Worm (Caenorhabditis elegans) whole organism, mixed stage, embryonic: ENCODE data around the gene srd-32.

Source experiments
- bed-3 ChIP-seq: fragments of 200-800 bp; sonication (Bioruptor generic); optimal IDR thresholded peaks from 3 replicates; lab custom pipeline; 2018; ENCODE audit warnings: mild to moderate bottlenecking, missing genetic modification characterization, moderate library complexity, missing compliant biosample characterization
- blmp-1 ChIP-seq: fragments of 150-350 bp; optimal IDR thresholded peaks from 2 replicates; lab custom pipeline; 2014; ENCODE audit warnings: missing biosample characterization, missing genetic modification characterization
- ceh-39 ChIP-seq: fragments of 150-350 bp; optimal IDR thresholded peaks from 2 replicates; lab custom pipeline; 2014; ENCODE audit warnings: missing biosample characterization, missing genetic modification characterization
- ceh-43 ChIP-seq: fragments of 200-800 bp; sonication (Bioruptor generic); optimal IDR thresholded peaks from 2 replicates; lab custom pipeline; 2018; ENCODE audit warnings: mild to moderate bottlenecking, missing genetic modification characterization, moderate library complexity, missing compliant biosample characterization
- ceh-83 ChIP-seq: fragments of 200-800 bp; sonication (Bioruptor generic); optimal IDR thresholded peaks from 2 replicates; lab custom pipeline; 2018; ENCODE audit warnings: mild to moderate bottlenecking, missing genetic modification characterization, missing compliant biosample characterization
- ces-1 ChIP-seq: fragments of 150-350 bp; optimal IDR thresholded peaks from 2 replicates; lab custom pipeline; 2014; ENCODE audit warnings: missing biosample characterization, missing genetic modification reagents, missing genetic modification characterization
- cnd-1 ChIP-seq: fragments of 200-800 bp; sonication (Bioruptor generic); optimal IDR thresholded peaks from 2 replicates; lab custom pipeline; 2018; ENCODE audit warnings: mild to moderate bottlenecking, missing genetic modification characterization, missing compliant biosample characterization
- drap-1 ChIP-seq: fragments of 200-800 bp; sonication (Bioruptor generic); optimal IDR thresholded peaks from 3 replicates; lab custom pipeline; 2018; ENCODE audit warnings: mild to moderate bottlenecking, missing genetic modification characterization, missing compliant biosample characterization
- elt-1 ChIP-seq: sonication (generic microtip); optimal IDR thresholded peaks from 2 replicates; lab custom pipeline; 2017; ENCODE audit warnings: missing genetic modification characterization, mild to moderate bottlenecking, missing compliant biosample characterization, antibody characterized with exemption, moderate library complexity, borderline replicate concordance; ENCODE audit not compliant: insufficient read depth
- elt-3 ChIP-seq: fragments of 150-350 bp; optimal IDR thresholded peaks from 2 replicates; lab custom pipeline; 2014; ENCODE audit warnings: missing biosample characterization, missing genetic modification characterization
- flh-1 ChIP-seq: fragments of 200-800 bp; sonication (Bioruptor generic); optimal IDR thresholded peaks from 2 replicates; lab custom pipeline; 2018; ENCODE audit warnings: mild to moderate bottlenecking, missing genetic modification characterization, moderate library complexity, missing compliant biosample characterization
- ham-2 ChIP-seq: fragments of 200-800 bp; sonication (Bioruptor generic); optimal IDR thresholded peaks from 2 replicates; lab custom pipeline; 2018; ENCODE audit warnings: mild to moderate bottlenecking, missing genetic modification characterization, missing compliant biosample characterization
- hlh-1 ChIP-seq: fragments of 150-350 bp; optimal IDR thresholded peaks from 2 replicates; lab custom pipeline; 2014; ENCODE audit warnings: missing biosample characterization, missing genetic modification reagents, missing genetic modification characterization
- lin-13 ChIP-seq: fragments of 150-350 bp; optimal IDR thresholded peaks from 2 replicates; lab custom pipeline; 2014; ENCODE audit warnings: missing biosample characterization, missing genetic modification characterization
- lin-32 ChIP-seq: fragments of 200-800 bp; sonication (Bioruptor generic); optimal IDR thresholded peaks from 2 replicates; lab custom pipeline; 2018; ENCODE audit warnings: mild to moderate bottlenecking, missing genetic modification characterization, missing compliant biosample characterization
- lsy-2 ChIP-seq: fragments of 150-350 bp; optimal IDR thresholded peaks from 2 replicates; lab custom pipeline; 2014; ENCODE audit warnings: missing biosample characterization, missing genetic modification characterization
- mep-1 ChIP-seq: fragments of 150-350 bp; optimal IDR thresholded peaks from 2 replicates; lab custom pipeline; 2017; ENCODE audit warnings: missing biosample characterization, missing genetic modification reagents, missing genetic modification characterization, inconsistent platforms
- mls-2 ChIP-seq: sonication (generic microtip); optimal IDR thresholded peaks from 2 replicates; lab custom pipeline; 2016; ENCODE audit warnings: mild to moderate bottlenecking, missing genetic modification characterization, moderate library complexity, missing compliant biosample characterization
- nhr-12 ChIP-seq: fragments of 150-350 bp; optimal IDR thresholded peaks from 2 replicates; lab custom pipeline; 2014; ENCODE audit warnings: missing biosample characterization, missing genetic modification characterization
- nhr-2 ChIP-seq: fragments of 150-350 bp; optimal IDR thresholded peaks from 2 replicates; lab custom pipeline; 2014; ENCODE audit warnings: missing biosample characterization, missing genetic modification characterization
- nhr-76 ChIP-seq: sonication (generic microtip); optimal IDR thresholded peaks from 2 replicates; lab custom pipeline; 2017; ENCODE audit warnings: missing biosample characterization, missing genetic modification characterization
- pha-4 ChIP-seq: fragments of 150-350 bp; optimal IDR thresholded peaks from 2 replicates; lab custom pipeline; 2018; ENCODE audit warnings: missing biosample characterization, missing genetic modification reagents, missing genetic modification characterization
- sem-2 ChIP-seq: fragments of 200-800 bp; sonication (Bioruptor generic); optimal IDR thresholded peaks from 2 replicates; lab custom pipeline; 2018; ENCODE audit warnings: mild to moderate bottlenecking, missing genetic modification characterization, missing compliant biosample characterization
- snpc-4 ChIP-seq: fragments of 150-350 bp; optimal IDR thresholded peaks from 2 replicates; lab custom pipeline; 2014; ENCODE audit warnings: missing biosample characterization, missing genetic modification characterization
- sptf-1 ChIP-seq: sonication (generic microtip); optimal IDR thresholded peaks from 2 replicates; lab custom pipeline; 2017; ENCODE audit warnings: mild to moderate bottlenecking, missing genetic modification characterization, moderate library complexity, missing compliant biosample characterization
- tbx-8 ChIP-seq: fragments of 200-800 bp; sonication (Bioruptor generic); optimal IDR thresholded peaks from 2 replicates; lab custom pipeline; 2018; ENCODE audit warnings: mild to moderate bottlenecking, missing genetic modification characterization, moderate library complexity, missing compliant biosample characterization
- unc-120 ChIP-seq: sonication (generic microtip); optimal IDR thresholded peaks from 2 replicates; lab custom pipeline; 2017; ENCODE audit warnings: missing genetic modification characterization, missing compliant biosample characterization; ENCODE audit not compliant: poor library complexity, severe bottlenecking
- unc-39 ChIP-seq: fragments of 150-350 bp; optimal IDR thresholded peaks from 2 replicates; lab custom pipeline; 2014; ENCODE audit warnings: missing biosample characterization, missing genetic modification characterization
- unc-62 ChIP-seq: fragments of 150-350 bp; optimal IDR thresholded peaks from 2 replicates; lab custom pipeline; 2014; ENCODE audit warnings: missing biosample characterization, missing genetic modification reagents, missing genetic modification characterization
- zip-8 ChIP-seq: fragments of 150-350 bp; optimal IDR thresholded peaks from 2 replicates; lab custom pipeline; 2014; ENCODE audit warnings: missing biosample characterization, missing genetic modification characterization
- ztf-11 ChIP-seq: fragments of 150-350 bp; optimal IDR thresholded peaks from 2 replicates; lab custom pipeline; 2014; ENCODE audit warnings: missing biosample characterization, missing genetic modification characterization

Gene srd-32

DNA sequence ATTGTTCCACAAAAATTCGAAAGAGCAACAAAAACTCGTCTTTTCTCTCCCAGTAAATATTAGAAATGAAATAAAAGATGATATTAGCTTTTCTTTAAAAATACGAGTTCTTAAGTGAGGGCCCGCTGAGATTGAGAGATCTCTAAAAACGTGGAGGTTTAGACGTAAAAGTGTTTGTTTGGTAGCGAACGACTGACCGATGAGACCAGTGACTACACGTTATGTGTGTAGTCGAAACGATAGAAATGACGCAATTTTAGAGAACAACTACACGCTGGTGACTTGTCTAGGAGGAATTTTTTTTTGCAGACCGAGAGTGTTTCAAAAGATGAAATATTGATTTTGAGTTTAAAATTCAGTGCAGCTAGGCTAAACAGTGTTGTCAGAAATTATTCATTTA is 2.7 kb upstream of the srd-32 start, which contains the start of gene C37H5.13:
TSS of gene C37H5.13 (minus strand) at position 229 of the 400 bp plus-strand sequence.
- TF ChIP-seq hlh-1 (tag; lab: Kevin White, UChicago): no peak
- peak; percentile 43 for TF ChIP-seq zip-8 (tag; lab: Kevin White, UChicago)

DNA sequence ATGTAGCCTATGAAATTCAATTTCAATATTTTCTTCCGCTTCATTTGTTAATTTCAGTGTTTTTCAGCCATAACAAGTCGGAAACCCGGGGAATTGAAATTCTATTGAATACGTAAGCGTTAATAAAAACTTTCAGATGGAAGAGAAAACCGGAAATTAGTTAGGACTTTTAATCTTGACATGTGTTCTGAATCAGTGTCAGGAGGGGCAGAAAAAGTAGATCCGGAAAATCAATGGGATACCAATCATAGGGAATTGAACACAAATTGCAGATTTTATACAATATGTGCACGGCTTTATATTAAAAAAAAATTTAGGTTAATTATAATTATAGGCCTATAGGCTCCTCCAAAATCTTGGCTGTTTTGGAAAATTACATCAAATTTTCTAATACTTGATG is 1.1 kb upstream of the srd-32 start:
- no peak for TF ChIP-seq elt-1 (tag; lab: Kevin White, UChicago)
- TF ChIP-seq drap-1 (GFP tag; lab: Kevin White, UChicago): no peak
- TF ChIP-seq ceh-83 (GFP tag; lab: Kevin White, UChicago): no peak
- TF ChIP-seq lsy-2 (tag; lab: Kevin White, UChicago): no peak
- TF ChIP-seq blmp-1: no peak
- TF ChIP-seq ceh-43: no peak
- no peak for TF ChIP-seq ztf-11 (tag; lab: Kevin White, UChicago)
- TF ChIP-seq nhr-2 (tag; lab: Kevin White, UChicago): no peak
- no peak for TF ChIP-seq sem-2 (GFP tag; lab: Kevin White, UChicago)
- no peak for TF ChIP-seq elt-3 (tag; lab: Kevin White, UChicago)
- no peak for TF ChIP-seq nhr-76 (tag; lab: Kevin White, UChicago)
- no peak for TF ChIP-seq unc-62 (GFP tag; lab: Kevin White, UChicago)
- TF ChIP-seq mep-1 (tag; lab: Kevin White, UChicago): no peak
- no peak for TF ChIP-seq tbx-8 (GFP tag; lab: Kevin White, UChicago)
- TF ChIP-seq, all 35 proteins: peak for 0

DNA sequence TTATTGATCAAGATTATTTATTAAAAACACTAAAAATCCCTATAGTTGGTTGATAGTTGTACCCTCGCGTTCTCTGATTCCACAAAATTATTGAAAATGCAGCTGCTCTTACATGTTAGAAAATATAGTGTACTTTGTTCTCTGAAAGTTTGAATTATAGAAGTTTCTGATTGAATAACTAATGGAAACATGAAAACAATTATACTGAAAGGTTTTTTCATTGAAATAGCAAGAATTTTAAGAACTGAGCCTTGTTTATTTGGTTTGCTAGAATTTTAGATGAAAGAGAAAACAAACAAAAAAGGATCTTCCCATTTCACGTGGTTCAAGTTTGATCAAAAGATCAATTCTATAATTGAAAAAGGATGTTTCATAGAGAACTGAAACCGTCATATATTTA is 2.1 kb downstream of the srd-32 start:
- TF ChIP-seq sem-2 (GFP tag; lab: Kevin White, UChicago): no peak
- no peak for TF ChIP-seq unc-39 (tag; lab: Kevin White, UChicago)

DNA sequence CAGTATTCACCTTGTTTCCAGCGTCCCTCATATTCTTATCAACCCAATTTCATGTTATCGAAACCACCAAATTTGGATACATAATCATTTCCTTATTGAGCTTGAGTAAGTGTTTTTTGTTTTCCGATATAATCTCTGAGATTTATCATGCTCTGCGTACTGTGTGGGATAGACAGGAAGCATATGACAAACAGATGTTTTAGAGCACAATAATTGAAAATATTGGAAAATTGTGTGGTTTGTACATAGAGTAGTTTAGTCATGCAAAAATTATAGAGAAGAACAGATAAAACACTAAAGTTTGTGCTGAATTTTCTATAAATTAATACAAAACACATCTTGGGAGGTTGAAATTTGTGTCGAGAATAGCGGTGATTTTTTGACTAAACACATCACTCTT is 3.2 kb downstream of the srd-32 start:
- TF ChIP-seq mls-2 (tag; lab: Kevin White, UChicago) (no peak), ceh-43 (no peak), ztf-11 (tag; lab: Kevin White, UChicago) (no peak), lin-32 (no peak), elt-1 (tag; lab: Kevin White, UChicago) (no peak), ceh-39 (tag; lab: Kevin White, UChicago) (no peak), tbx-8 (GFP tag; lab: Kevin White, UChicago) (no peak), hlh-1 (tag; lab: Kevin White, UChicago) (no peak), flh-1 (GFP tag; lab: Kevin White, UChicago) (no peak), cnd-1 (tag; lab: Kevin White, UChicago) (no peak), lsy-2 (tag; lab: Kevin White, UChicago) (no peak), bed-3 (no peak), unc-62 (GFP tag; lab: Kevin White, UChicago) (no peak), pha-4 (tag; lab: Kevin White, UChicago) (no peak), unc-120 (tag; lab: Kevin White, UChicago) (no peak), ham-2 (no peak)

DNA sequence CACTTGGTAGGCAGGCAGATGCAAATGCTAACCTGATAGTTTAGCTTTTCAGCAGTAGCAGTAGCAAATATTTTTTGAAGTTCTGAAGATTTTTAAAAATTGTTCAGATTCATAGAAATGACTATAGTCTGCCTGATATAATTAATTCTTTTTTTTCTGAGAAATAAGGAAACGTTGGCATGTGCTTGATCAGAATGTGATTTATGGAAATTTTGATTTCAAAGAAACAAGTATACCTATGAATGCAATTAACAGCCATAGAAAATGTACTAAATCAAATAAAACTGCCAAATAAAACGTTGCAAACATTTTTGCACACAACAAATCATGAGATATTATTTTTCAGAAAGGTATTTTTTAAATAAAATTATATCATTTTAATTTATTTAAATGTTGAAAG is 5.2 kb downstream of the srd-32 start:
- TF ChIP-seq drap-1 (GFP tag; lab: Kevin White, UChicago) (no peak), ztf-11 (tag; lab: Kevin White, UChicago) (no peak), mls-2 (tag; lab: Kevin White, UChicago) (no peak), zip-8 (tag; lab: Kevin White, UChicago) (no peak), bed-3 (no peak), nhr-12 (tag; lab: Kevin White, UChicago) (no peak), ces-1 (GFP tag; lab: Kevin White, UChicago) (no peak)
- TF ChIP-seq, all 35 proteins: peak for 0

DNA sequence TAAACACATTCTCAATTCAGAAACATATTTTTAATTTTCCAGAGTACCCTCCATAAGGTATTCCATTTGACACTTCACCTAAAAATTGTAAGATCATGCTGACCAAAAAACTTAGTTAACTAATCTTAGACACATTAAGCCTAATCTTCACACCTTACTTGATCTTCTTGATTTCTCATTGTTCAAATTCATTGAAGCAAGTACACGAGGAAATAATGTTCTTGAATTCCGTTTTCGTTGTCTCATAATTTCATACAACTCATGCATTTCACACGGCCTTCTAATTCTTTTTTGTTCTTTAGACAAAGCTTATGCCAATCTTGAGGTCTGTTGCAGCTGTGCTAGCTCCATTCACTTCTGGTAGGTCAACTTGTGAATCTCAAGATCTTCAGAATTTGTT is 6.5 kb downstream of the srd-32 start, which contains the start of gene srd-33:
TSS of gene srd-33 (plus strand) at position 301 of the 400 bp plus-strand sequence.
- no peak for TF ChIP-seq unc-62 (GFP tag; lab: Kevin White, UChicago)
- TF ChIP-seq ceh-83 (GFP tag; lab: Kevin White, UChicago): no peak
- TF ChIP-seq ces-1 (GFP tag; lab: Kevin White, UChicago): no peak
- no peak for TF ChIP-seq hlh-1 (tag; lab: Kevin White, UChicago)
- TF ChIP-seq ztf-11 (tag; lab: Kevin White, UChicago): no peak
- TF ChIP-seq snpc-4: no peak
- TF ChIP-seq tbx-8 (GFP tag; lab: Kevin White, UChicago): no peak
- no peak for TF ChIP-seq lin-13 (tag; lab: Kevin White, UChicago)
- no peak for TF ChIP-seq mep-1 (tag; lab: Kevin White, UChicago)
- TF ChIP-seq lin-32: no peak
- TF ChIP-seq sptf-1: no peak
- no peak for TF ChIP-seq pha-4 (tag; lab: Kevin White, UChicago)
- TF ChIP-seq nhr-76 (tag; lab: Kevin White, UChicago): no peak
